Fruit fly (Drosophila melanogaster): ENCODE results near the gene CG15167.

CG15167 gene

DNA sequence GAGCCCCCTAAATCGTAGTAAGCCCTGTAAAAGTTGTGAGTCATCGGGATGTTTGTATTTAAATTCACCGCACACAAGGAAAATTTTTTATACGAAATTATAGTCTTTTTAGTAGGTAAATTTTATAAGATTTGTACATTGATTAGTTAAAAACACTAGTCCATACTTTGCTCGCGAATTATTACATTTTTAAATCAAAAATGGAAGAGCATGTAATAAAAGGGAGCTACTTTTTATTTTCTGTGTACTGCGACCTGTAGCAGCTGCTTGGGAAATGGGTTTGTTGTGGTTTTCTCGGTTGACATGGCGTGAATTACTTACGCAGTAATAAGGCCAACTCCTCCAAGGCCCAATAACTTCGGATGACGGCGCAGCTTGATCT lies 45.4 kb upstream of the CG15167 start (continued):
- TF ChIP-seq CG6792 (GFP tag; optimal IDR thresholded peaks at IDR 0.05) (peak; percentile 56), Gug (GFP tag; IDR thresholded peaks at IDR 0.05) (0 out of 2 replicates have a peak, but pooled peaks have one; percentile 26), CG11762 (GFP tag; optimal IDR thresholded peaks at IDR 0.05; ENCODE audit: insufficient read depth) (peak; percentile 9), Hr4 (GFP tag; optimal IDR thresholded peaks at IDR 0.05) (peak; percentile 65), Met (GFP tag; optimal IDR thresholded peaks at IDR 0.05) (no peak), Smox (GFP tag; optimal IDR thresholded peaks at IDR 0.05) (peak; percentile 39), Ets96B (tag; optimal IDR thresholded peaks at IDR 0.05) (peak; percentile 58), OdsH (GFP tag; optimal IDR thresholded peaks at IDR 0.05) (peak; percentile 66), CG11294 (GFP tag; IDR thresholded peaks at IDR 0.05) (no peak), topi (GFP tag; optimal IDR thresholded peaks at IDR 0.05) (peak; percentile 23), Hr38 (GFP tag; optimal IDR thresholded peaks at IDR 0.05) (no peak), CG6276 (GFP tag; optimal IDR thresholded peaks at IDR 0.05) (no peak)

dm6 chr2L:18695404-18695804 lies 44.8 kb upstream of the CG15167 start, which contains the start of the genes CG10383 and CG10338:
Gene CG10383, minus strand, starts transcription at chr2L:18695602.
Gene CG10338, plus strand, starts transcription at chr2L:18695664.
- TF ChIP-seq achi (GFP tag; optimal IDR thresholded peaks at IDR 0.05) (peak; percentile 89), CG7368 (GFP tag; optimal IDR thresholded peaks at IDR 0.05) (peak; percentile 86), spab (GFP tag; optimal IDR thresholded peaks at IDR 0.05) (peak; percentile 41), Blimp-1 (GFP tag; optimal IDR thresholded peaks at IDR 0.05) (peak; percentile 96), CG10669 (GFP tag; optimal IDR thresholded peaks at IDR 0.05) (peak; percentile 64), pdm3 (GFP tag; optimal IDR thresholded peaks at IDR 0.05) (no peak), eg (GFP tag; IDR thresholded peaks at IDR 0.05) (peak; percentile 94), Ets21C (GFP tag; optimal IDR thresholded peaks at IDR 0.05) (peak; percentile 85), Sox102F (GFP tag; optimal IDR thresholded peaks at IDR 0.05) (peak; percentile 85), CG8319 (GFP tag; optimal IDR thresholded peaks at IDR 0.05) (peak; percentile 88), CG11294 (GFP tag; IDR thresholded peaks at IDR 0.05) (peak; percentile 87), CG3032 (tag; optimal IDR thresholded peaks at IDR 0.05) (peak; percentile 73), CG1621 (tag; optimal IDR thresholded peaks at IDR 0.05) (peak; percentile 61), CG6808 (GFP tag; optimal IDR thresholded peaks at IDR 0.05) (no peak), CG8119 (GFP tag; IDR thresholded peaks at IDR 0.05) (peak; percentile 69; the same call in 2 of the 3 replicates), vri (GFP tag; optimal IDR thresholded peaks at IDR 0.05) (peak; percentile 75), Ets96B (tag; optimal IDR thresholded peaks at IDR 0.05) (peak; percentile 63), Eip93F (GFP tag; optimal IDR thresholded peaks at IDR 0.05) (peak; percentile 89), OdsH (GFP tag; optimal IDR thresholded peaks at IDR 0.05) (peak; percentile 89), CG3919 (GFP tag; optimal IDR thresholded peaks at IDR 0.05) (peak; percentile 93), CG32006 (GFP tag; optimal IDR thresholded peaks at IDR 0.05) (peak; percentile 77), esn (GFP tag; optimal IDR thresholded peaks at IDR 0.05) (peak; percentile 88), dsx (GFP tag; optimal IDR thresholded peaks at IDR 0.05; ENCODE audit: poor library complexity, severe bottlenecking) (peak; percentile 37), fd85E (GFP tag; optimal IDR thresholded peaks at IDR 0.05) (peak; percentile 77), CG11762 (GFP tag; optimal IDR thresholded peaks at IDR 0.05; ENCODE audit: insufficient read depth) (peak; percentile 51), CG16779 (tag; optimal IDR thresholded peaks at IDR 0.05) (peak; percentile 47), CG34406 (GFP tag; optimal IDR thresholded peaks at IDR 0.05) (peak; percentile 81), svp (GFP tag) (peak; percentile 93), Hr38 (GFP tag; optimal IDR thresholded peaks at IDR 0.05) (peak; percentile 74), Smox (GFP tag; optimal IDR thresholded peaks at IDR 0.05) (peak; percentile 90), CG6276 (GFP tag; optimal IDR thresholded peaks at IDR 0.05) (no peak), Met (GFP tag; optimal IDR thresholded peaks at IDR 0.05) (peak; percentile 90), fkh (GFP tag; optimal IDR thresholded peaks at IDR 0.05) (peak; percentile 31), Lpt (GFP tag; optimal IDR thresholded peaks at IDR 0.05) (peak; percentile 82), topi (GFP tag; optimal IDR thresholded peaks at IDR 0.05) (peak; percentile 88), CG6163 (GFP tag; IDR thresholded peaks at IDR 0.05) (peak; percentile 95), CG6854 (GFP tag; optimal IDR thresholded peaks at IDR 0.05) (peak; percentile 49), CG6792 (GFP tag; optimal IDR thresholded peaks at IDR 0.05) (peak; percentile 86), Eip78C (GFP tag) (peak; percentile 96), fd59A (GFP tag; optimal IDR thresholded peaks at IDR 0.05) (peak; percentile 22), dac (GFP tag; optimal IDR thresholded peaks at IDR 0.05) (peak; percentile 85), net (GFP tag; optimal IDR thresholded peaks at IDR 0.05) (peak; percentile 83), CG10631 (GFP tag; optimal IDR thresholded peaks at IDR 0.05) (peak; percentile 84), Hr4 (GFP tag; optimal IDR thresholded peaks at IDR 0.05) (peak; percentile 86), Eip75B (GFP tag; optimal IDR thresholded peaks at IDR 0.05) (peak; percentile 86), CG8632 (GFP tag; optimal IDR thresholded peaks at IDR 0.05) (peak; percentile 77), CG4318 (GFP tag; optimal IDR thresholded peaks at IDR 0.05) (peak; percentile 69)
